Worm (Caenorhabditis elegans): ENCODE data around the gene T26C11.9.
A peak's percentile ranks its signal among the peaks of the same experiment; 100 is the strongest.

T26C11.9 gene

ce11 chrX:1845493-1845892 lies 8.2 kb downstream of the T26C11.9 start, which contains the start of gene T26C11.4 (continued):
- TF ChIP-seq rnt-1 (tag; optimal IDR thresholded peaks at IDR 0.05) (peak; percentile 21), aly-2 (tag; optimal IDR thresholded peaks at IDR 0.05) (no peak), lin-14 (GFP tag; optimal IDR thresholded peaks at IDR 0.05) (no peak), hlh-4 (tag; optimal IDR thresholded peaks at IDR 0.05) (no peak), C34B4.2 (tag; optimal IDR thresholded peaks at IDR 0.05) (no peak), lin-39 (tag; optimal IDR thresholded peaks at IDR 0.05) (no peak), unc-30 (tag; optimal IDR thresholded peaks at IDR 0.05) (no peak), dsc-1 (tag; optimal IDR thresholded peaks at IDR 0.05) (no peak), unc-130 (tag; optimal IDR thresholded peaks at IDR 0.05) (no peak), nhr-84 (tag; optimal IDR thresholded peaks at IDR 0.05) (no peak), xbp-1 (tag; optimal IDR thresholded peaks at IDR 0.05) (peak; percentile 3), nhr-237 (tag; optimal IDR thresholded peaks at IDR 0.05) (no peak), sup-37 (GFP tag; optimal IDR thresholded peaks at IDR 0.05) (no peak), ceh-82 (tag; optimal IDR thresholded peaks at IDR 0.05) (peak in 1 of 3 experiments; percentile 38), alr-1 (tag; optimal IDR thresholded peaks at IDR 0.05; ENCODE audit: borderline replicate concordance) (no peak), nhr-20 (tag; optimal IDR thresholded peaks at IDR 0.05) (peak; percentile 14), fos-1 (tag; optimal IDR thresholded peaks at IDR 0.05) (no peak), jun-1 (tag; optimal IDR thresholded peaks at IDR 0.05) (no peak), isw-1 (GFP tag; IDR thresholded peaks at IDR 0.05) (no peak), nhr-77 (tag; optimal IDR thresholded peaks at IDR 0.05) (no peak), mab-9 (GFP tag; IDR thresholded peaks at IDR 0.05) (no peak), skn-1 (tag; optimal IDR thresholded peaks at IDR 0.05) (peak; percentile 54), mep-1 (tag; optimal IDR thresholded peaks at IDR 0.05) (no peak), efl-1 (optimal IDR thresholded peaks at IDR 0.05) (peak in 1 of 2 experiments; percentile 76), efl-1 (GFP tag; optimal IDR thresholded peaks at IDR 0.05 in 1 of 2) (peak; percentile 77 to 97), elt-2 (tag; optimal IDR thresholded peaks at IDR 0.05) (no peak), ztf-11 (tag; optimal IDR thresholded peaks at IDR 0.05) (no peak), fkh-10 (GFP tag; optimal IDR thresholded peaks at IDR 0.05) (no peak), zip-4 (GFP tag; optimal IDR thresholded peaks at IDR 0.05) (no peak), sox-4 (tag; optimal IDR thresholded peaks at IDR 0.05) (no peak), lsy-2 (tag; optimal IDR thresholded peaks at IDR 0.05) (peak; percentile 24 to 29), dpl-1 (GFP tag; optimal IDR thresholded peaks at IDR 0.05) (peak; percentile 67 to 77 (median 72)), mdl-1 (tag; optimal IDR thresholded peaks at IDR 0.05) (no peak), ets-5 (GFP tag; IDR thresholded peaks at IDR 0.05) (no peak), ces-1 (GFP tag; optimal IDR thresholded peaks at IDR 0.05) (no peak), mef-2 (tag; optimal IDR thresholded peaks at IDR 0.05) (no peak), tbx-2 (tag; optimal IDR thresholded peaks at IDR 0.05) (peak; percentile 8), ceh-88 (GFP tag; IDR thresholded peaks at IDR 0.05) (no peak), irx-1 (tag; optimal IDR thresholded peaks at IDR 0.05) (no peak), C04F5.9 (tag; optimal IDR thresholded peaks at IDR 0.05) (no peak), ztf-4 (tag; optimal IDR thresholded peaks at IDR 0.05) (no peak), ceh-63 (GFP tag; optimal IDR thresholded peaks at IDR 0.05) (no peak), C16A3.4 (tag; optimal IDR thresholded peaks at IDR 0.05) (no peak), egl-13 (tag; optimal IDR thresholded peaks at IDR 0.05) (peak; percentile 6), lin-15B (tag; optimal IDR thresholded peaks at IDR 0.05) (no peak), unc-62 (GFP tag; optimal IDR thresholded peaks at IDR 0.05) (no peak), ceh-8 (GFP tag; optimal IDR thresholded peaks at IDR 0.05) (no peak), nhr-11 (tag; optimal IDR thresholded peaks at IDR 0.05) (no peak), lin-13 (GFP tag; optimal IDR thresholded peaks at IDR 0.05) (no peak), nhr-28 (tag; optimal IDR thresholded peaks at IDR 0.05) (no peak), grh-1 (GFP tag; IDR thresholded peaks at IDR 0.05) (no peak), lir-3 (tag; optimal IDR thresholded peaks at IDR 0.05; ENCODE audit: poor library complexity) (no peak), nhr-76 (tag; optimal IDR thresholded peaks at IDR 0.05) (no peak)
